Fruit fly (Drosophila melanogaster): ENCODE results near the gene CG18585.

Gene CG18585

dm6 chr2L:7660087-7660486 is 30.8 kb downstream of the CG18585 start (continued):
- TF ChIP-seq gem (tag; optimal IDR thresholded peaks at IDR 0.05) (peak; percentile 25), lola (GFP tag; optimal IDR thresholded peaks at IDR 0.05) (no peak), sens (GFP tag) (peak; percentile 62), CG6689 (GFP tag; IDR thresholded peaks at IDR 0.05) (peak; percentile 14; the same call in 1 of the 2 replicates)

dm6 chr2L:7659561-7659960 is 31.3 kb downstream of the CG18585 start:
- TF ChIP-seq CG14667 (GFP tag; IDR thresholded peaks at IDR 0.05) (0 out of 2 replicates have a peak, but pooled peaks have one; percentile 7), CG10321 (GFP tag; IDR thresholded peaks at IDR 0.05) (peak; percentile 61; the same call in 1 of the 2 replicates), MTF-1 (GFP tag; optimal IDR thresholded peaks at IDR 0.05; ENCODE audit: borderline replicate concordance) (no peak)

- TF ChIP-seq Neu2 (GFP tag; optimal IDR thresholded peaks at IDR 0.05; ENCODE audit: borderline replicate concordance), result no peak
- peak; percentile 91 for TF ChIP-seq chm (GFP tag; IDR thresholded peaks at IDR 0.05)
- peak; percentile 66 for TF ChIP-seq wdn (GFP tag; IDR thresholded peaks at IDR 0.05)
- TF ChIP-seq chinmo (GFP tag; IDR thresholded peaks at IDR 0.05; ENCODE audit: partially characterized antibody), result no peak
- peak; percentile 70; the same call in 1 of the 2 replicates for TF ChIP-seq CG7372 (GFP tag; IDR thresholded peaks at IDR 0.05)
- TF ChIP-seq Poxn (GFP tag; IDR thresholded peaks at IDR 0.05), result no peak
- TF ChIP-seq CG11504 (tag; optimal IDR thresholded peaks at IDR 0.05), result peak; percentile 72
- TF ChIP-seq Meics (GFP tag; optimal IDR thresholded peaks at IDR 0.05), result peak; percentile 2
- TF ChIP-seq bsh (GFP tag; optimal IDR thresholded peaks at IDR 0.05), result no peak
- TF ChIP-seq CG30020 (tag; optimal IDR thresholded peaks at IDR 0.05), result no peak
- peak; percentile 90 for TF ChIP-seq Antp (GFP tag; optimal IDR thresholded peaks at IDR 0.05)
- peak; percentile 94 for TF ChIP-seq fu2 (GFP tag; optimal IDR thresholded peaks at IDR 0.05)
- TF ChIP-seq HLH54F (GFP tag; optimal IDR thresholded peaks at IDR 0.05), result peak; percentile 55
- peak; percentile 87 for TF ChIP-seq CG3847 (GFP tag; IDR thresholded peaks at IDR 0.05)
- TF ChIP-seq lov (optimal IDR thresholded peaks at IDR 0.05), result no peak
- peak; percentile 90 for TF ChIP-seq lov (GFP tag; IDR thresholded peaks at IDR 0.05)
- peak; percentile 89 for TF ChIP-seq jumu (GFP tag; optimal IDR thresholded peaks at IDR 0.05)
- peak; percentile 49 for TF ChIP-seq Dp (GFP tag; optimal IDR thresholded peaks at IDR 0.05)
- no peak for TF ChIP-seq hbn (GFP tag; IDR thresholded peaks at IDR 0.05; ENCODE audit: partially characterized antibody)
- TF ChIP-seq Hsf (GFP tag; optimal IDR thresholded peaks at IDR 0.05), result peak; percentile 0
- TF ChIP-seq Bgb (GFP tag; IDR thresholded peaks at IDR 0.05; ENCODE audit: partially characterized antibody), result peak; percentile 33; the same call in 1 of the 2 replicates
- TF ChIP-seq CG15514 (GFP tag; optimal IDR thresholded peaks at IDR 0.05), result no peak
- peak; percentile 90 for TF ChIP-seq CG11085 (GFP tag; IDR thresholded peaks at IDR 0.05)
- peak; percentile 77 for TF ChIP-seq CG12391 (tag; optimal IDR thresholded peaks at IDR 0.05)
- TF ChIP-seq Taf1 (GFP tag; IDR thresholded peaks at IDR 0.05), result peak; percentile 31; the same call in 1 of the 2 replicates
- TF ChIP-seq CG5180 (GFP tag; optimal IDR thresholded peaks at IDR 0.05), result no peak
- peak; percentile 88 for TF ChIP-seq H15 (GFP tag; IDR thresholded peaks at IDR 0.05)
- no peak for TF ChIP-seq CG14965 (GFP tag; optimal IDR thresholded peaks at IDR 0.05; ENCODE audit: borderline replicate concordance)
- peak; percentile 78 for TF ChIP-seq Med (GFP tag)
- TF ChIP-seq her (GFP tag; optimal IDR thresholded peaks at IDR 0.05), result no peak
- TF ChIP-seq CG12769 (tag; optimal IDR thresholded peaks at IDR 0.05), result no peak
- peak; percentile 74 for TF ChIP-seq dati (GFP tag; IDR thresholded peaks at IDR 0.05)
- TF ChIP-seq ATbp (GFP tag; optimal IDR thresholded peaks at IDR 0.05), result peak; percentile 77
- no peak for TF ChIP-seq hb (GFP tag; IDR thresholded peaks at IDR 0.05; ENCODE audit: partially characterized antibody)
- TF ChIP-seq CG4617 (GFP tag; optimal IDR thresholded peaks at IDR 0.05; ENCODE audit: borderline replicate concordance), result peak; percentile 86
- TF ChIP-seq CG3163 (GFP tag; optimal IDR thresholded peaks at IDR 0.05), result peak; percentile 70
- no peak for TF ChIP-seq Fer2 (tag; optimal IDR thresholded peaks at IDR 0.05)
- TF ChIP-seq toy (GFP tag; IDR thresholded peaks at IDR 0.05), result peak; percentile 33; the same call in 1 of the 2 replicates
- TF ChIP-seq kay (GFP tag; optimal IDR thresholded peaks at IDR 0.05), result no peak
These were observed 49.2 kb downstream of the CG18585 start for dm6 chr2L:7641606-7642190.

Data from whole organism, embryonic.